Worm (Caenorhabditis elegans) whole organism, L1 larva: ENCODE measurements around the gene bus-19.

ENCODE experiments used
- dpl-1 ChIP-seq, 3 experiments: fragments of 150-350 bp in 2 of 3; sonication (generic microtip) in 1 of 3; optimal IDR thresholded peaks; 2 replicates each; lab custom pipeline; 2014 to 2017; ENCODE audit warnings: missing biosample characterization in 3 of 3, missing genetic modification characterization in 3 of 3, missing genetic modification reagents in 3 of 3
- efl-1 ChIP-seq, 4 experiments: fragments of 150-350 bp; optimal IDR thresholded peaks in 3 of 4; peaks in 1 of 4; 1 replicate in 1 of 4; 2 replicates in 3 of 4; lab custom pipeline; 2014; ENCODE audit warnings: missing biosample characterization in 2 of 4, missing genetic modification characterization in 2 of 4, missing genetic modification reagents in 2 of 4
- egl-27 ChIP-seq, 2 experiments: fragments of 150-350 bp in 1 of 2; sonication (generic microtip); optimal IDR thresholded peaks; 3 replicates each; lab custom pipeline; 2017 to 2018; ENCODE audit warnings: missing biosample characterization in 2 of 2, missing genetic modification characterization in 2 of 2, missing genetic modification reagents in 2 of 2
- elt-3 ChIP-seq, 6 experiments: fragments of 150-350 bp in 1 of 6; sonication (generic microtip); optimal IDR thresholded peaks; 2 replicates each; lab custom pipeline; 2017 to 2018; ENCODE audit warnings: missing biosample characterization in 6 of 6, missing genetic modification characterization in 6 of 6, inconsistent platforms in 1 of 6
- lin-13 ChIP-seq: fragments of 150-350 bp; optimal IDR thresholded peaks from 2 replicates; lab custom pipeline; 2014; ENCODE audit warnings: missing biosample characterization, missing genetic modification reagents, missing genetic modification characterization
- lin-35 ChIP-seq, 2 experiments: fragments of 150-350 bp; optimal IDR thresholded peaks; 2 replicates each; lab custom pipeline; 2014; ENCODE audit warnings: missing biosample characterization in 2 of 2, missing genetic modification characterization in 2 of 2, missing genetic modification reagents in 2 of 2
- nhr-12 ChIP-seq: sonication (generic microtip); optimal IDR thresholded peaks from 2 replicates; lab custom pipeline; 2017; ENCODE audit warnings: missing biosample characterization, missing genetic modification characterization
- nhr-28 ChIP-seq: fragments of 150-350 bp; optimal IDR thresholded peaks from 2 replicates; lab custom pipeline; 2014; ENCODE audit warnings: missing biosample characterization, missing genetic modification characterization
- unc-62 ChIP-seq: fragments of 150-350 bp; optimal IDR thresholded peaks from 2 replicates; lab custom pipeline; 2014; ENCODE audit warnings: missing biosample characterization, missing genetic modification reagents, missing genetic modification characterization

ce11 chrV:12849736-12850135 is 22.1 kb upstream of the bus-19 start, which contains the start of gene C44H9.5:
- TF ChIP-seq nhr-12 (tag; lab: Kevin White, UChicago): no peak
- no peak for TF ChIP-seq nhr-28 (tag; lab: Kevin White, UChicago)
- TF ChIP-seq egl-27 (tag; optimal IDR thresholded peaks at IDR 0.05; lab: Kevin White, UChicago): no peak
- TF ChIP-seq efl-1 (optimal IDR thresholded peaks at IDR 0.05; lab: Kevin White, UChicago): no peak
- no peak for TF ChIP-seq efl-1 (GFP tag; optimal IDR thresholded peaks at IDR 0.05 in 1 of 2; lab: Kevin White, UChicago)
- TF ChIP-seq lin-35 (GFP tag; optimal IDR thresholded peaks at IDR 0.05; lab: Kevin White, UChicago): no peak
- TF ChIP-seq lin-13 (GFP tag; lab: Kevin White, UChicago): no peak
- no peak for TF ChIP-seq unc-62 (GFP tag; lab: Kevin White, UChicago)
- no peak for TF ChIP-seq dpl-1 (GFP tag; optimal IDR thresholded peaks at IDR 0.05; lab: Kevin White, UChicago)
- no peak for TF ChIP-seq elt-3 (tag; optimal IDR thresholded peaks at IDR 0.05; lab: Kevin White, UChicago)
